Fruit fly (Drosophila melanogaster): Measurements from ENCODE around the gene CG11584.

CG11584 gene

dm6 chrX:14226093-14226492, 45.3 kb downstream of the CG11584 start, which contains the start of gene mRpL38:
TSS of gene mRpL38 (plus strand) at chrX:14226289.
- TF ChIP-seq noc (tag; optimal IDR thresholded peaks at IDR 0.05): no peak

dm6 chrX:14227043-14227442, 46.2 kb downstream of the CG11584 start:
- no peak for TF ChIP-seq noc (tag; optimal IDR thresholded peaks at IDR 0.05)
